Fruit fly (Drosophila melanogaster): ENCODE measurements around the gene CG11878.

dm6 chr3R:25266751-25267150, 6.9 kb upstream of the CG11878 start:
- no peak for TF ChIP-seq h (optimal IDR thresholded peaks at IDR 0.05)
- no peak for TF ChIP-seq Sin3A (optimal IDR thresholded peaks at IDR 0.05)
- TF ChIP-seq ttk (optimal IDR thresholded peaks at IDR 0.05): no peak
- TF ChIP-seq psq (optimal IDR thresholded peaks at IDR 0.05): no peak
- TF ChIP-seq Myc (optimal IDR thresholded peaks at IDR 0.05): no peak

Data from Kc167 (cell line).